Fruit fly (Drosophila melanogaster) whole organism, embryonic: ENCODE results near the gene CycA.

Source experiments
- Atf6 ChIP-seq: fragments of 200-800 bp; sonication (Bioruptor generic); IDR thresholded peaks from 2 replicates; pipeline ENCODE4 v1.3.6; 2022; ENCODE audit warnings: missing biosample characterization, missing genetic modification characterization
- CG1024 ChIP-seq: fragments of 200-800 bp; sonication (Bioruptor generic); IDR thresholded peaks from 2 replicates; pipeline ENCODE4 v1.3.6; 2022; ENCODE audit warnings: missing biosample characterization, missing genetic modification characterization
- CG10654 ChIP-seq: fragments of 200-800 bp; sonication (Bioruptor generic); optimal IDR thresholded peaks from 2 replicates; lab custom pipeline; 2016; ENCODE audit warnings: missing biosample characterization, missing genetic modification characterization
- CG12744 ChIP-seq: fragments of 200-800 bp; sonication (Bioruptor generic); optimal IDR thresholded peaks from 2 replicates; lab custom pipeline; 2016; ENCODE audit warnings: missing biosample characterization, missing genetic modification characterization
- CG13123 ChIP-seq: fragments of 200-800 bp; sonication (Bioruptor generic); optimal IDR thresholded peaks from 2 replicates; lab custom pipeline; 2016; ENCODE audit warnings: missing biosample characterization, missing genetic modification characterization
- CG13296 ChIP-seq: fragments of 200-800 bp; sonication (Bioruptor generic); optimal IDR thresholded peaks from 3 replicates; lab custom pipeline; 2018; ENCODE audit warnings: missing biosample characterization, mild to moderate bottlenecking, missing genetic modification characterization
- CG14965 ChIP-seq: fragments of 200-800 bp; sonication (Bioruptor generic); optimal IDR thresholded peaks from 2 replicates; lab custom pipeline; 2016; ENCODE audit warnings: missing biosample characterization, missing genetic modification characterization, borderline replicate concordance
- CG17186 ChIP-seq: fragments of 200-800 bp; sonication (Bioruptor generic); optimal IDR thresholded peaks from 3 replicates; lab custom pipeline; 2017; ENCODE audit warnings: missing biosample characterization, missing genetic modification reagents, missing genetic modification characterization
- CG17328 ChIP-seq: fragments of 200-800 bp; sonication (Bioruptor generic); IDR thresholded peaks from 2 replicates; pipeline ENCODE4 v1.3.6; 2022; ENCODE audit warnings: missing biosample characterization, missing genetic modification characterization
- CG17802 ChIP-seq: fragments of 200-800 bp; sonication (Bioruptor generic); optimal IDR thresholded peaks from 2 replicates; lab custom pipeline; 2018; ENCODE audit warnings: missing biosample characterization, mild to moderate bottlenecking, missing genetic modification characterization, moderate library complexity
- CG17829 ChIP-seq: fragments of 200-800 bp; optimal IDR thresholded peaks from 2 replicates; lab custom pipeline; 2019; ENCODE audit warnings: missing biosample characterization, mild to moderate bottlenecking, missing genetic modification characterization, moderate library complexity
- CG30431 ChIP-seq: fragments of 200-800 bp; sonication (Bioruptor generic); optimal IDR thresholded peaks from 2 replicates; lab custom pipeline; 2017; ENCODE audit warnings: missing biosample characterization, missing genetic modification characterization
- CG31365 ChIP-seq: fragments of 200-800 bp; sonication (Bioruptor generic); optimal IDR thresholded peaks from 2 replicates; lab custom pipeline; 2018; ENCODE audit warnings: missing biosample characterization, mild to moderate bottlenecking, missing genetic modification characterization
- CG32767 ChIP-seq: fragments of 200-800 bp; sonication (Bioruptor generic); IDR thresholded peaks from 2 replicates; pipeline ENCODE4 v1.3.6; 2022; ENCODE audit warnings: missing biosample characterization, missing genetic modification characterization
- CG3847 ChIP-seq: fragments of 200-800 bp; sonication (Bioruptor generic); IDR thresholded peaks from 2 replicates; pipeline ENCODE4 v1.3.6; 2022; ENCODE audit warnings: missing biosample characterization, missing genetic modification characterization
- CG4282 ChIP-seq: fragments of 200-800 bp; sonication (Bioruptor generic); optimal IDR thresholded peaks from 2 replicates; lab custom pipeline; 2016; ENCODE audit warnings: missing biosample characterization, missing genetic modification characterization
- CG6683 ChIP-seq: fragments of 200-800 bp; sonication (Bioruptor generic); optimal IDR thresholded peaks from 2 replicates; lab custom pipeline; 2017; ENCODE audit warnings: missing biosample characterization, mild to moderate bottlenecking, missing genetic modification characterization, missing genetic modification reagents
- CG6765 ChIP-seq: fragments of 200-800 bp; sonication (Bioruptor generic); optimal IDR thresholded peaks from 3 replicates; lab custom pipeline; 2017; ENCODE audit warnings: missing biosample characterization, mild to moderate bottlenecking, missing genetic modification characterization
- CG7987 ChIP-seq: fragments of 200-800 bp; sonication (Bioruptor generic); optimal IDR thresholded peaks from 2 replicates; lab custom pipeline; 2018; ENCODE audit warnings: missing biosample characterization, mild to moderate bottlenecking, missing genetic modification characterization, moderate library complexity
- CG9817 ChIP-seq: fragments of 200-800 bp; sonication (Bioruptor generic); optimal IDR thresholded peaks from 2 replicates; lab custom pipeline; 2018; ENCODE audit warnings: missing biosample characterization, mild to moderate bottlenecking, missing genetic modification characterization, moderate library complexity
- Dfd ChIP-seq, 2 experiments: fragments of >200 bp; optimal IDR thresholded peaks; 2 replicates each; lab custom pipeline; 2017; ENCODE audit warnings: missing biosample characterization in 2 of 2, missing genetic modification characterization in 2 of 2
- Dll ChIP-seq: fragments of 200-800 bp; sonication (Bioruptor generic); IDR thresholded peaks from 4 replicates; pipeline ENCODE4 v1.3.6; 2022; ENCODE audit warnings: missing biosample characterization, missing genetic modification characterization; ENCODE audit not compliant: partially characterized antibody
- Hey ChIP-seq: fragments of 200-800 bp; sonication (Bioruptor generic); optimal IDR thresholded peaks from 3 replicates; lab custom pipeline; 2018; ENCODE audit warnings: missing biosample characterization, mild to moderate bottlenecking, missing genetic modification characterization
- Hmr ChIP-seq: fragments of 200-800 bp; sonication (Bioruptor generic); optimal IDR thresholded peaks from 3 replicates; lab custom pipeline; 2017; ENCODE audit warnings: mild to moderate bottlenecking, missing biosample characterization, missing genetic modification reagents, missing genetic modification characterization
- Hr51 ChIP-seq, 2 experiments: fragments of 200-800 bp; sonication (Bioruptor generic); optimal IDR thresholded peaks; 2 replicates in 1 of 2; 3 replicates in 1 of 2; lab custom pipeline; 2016 to 2018; ENCODE audit warnings: missing biosample characterization in 2 of 2, missing genetic modification characterization in 2 of 2, mild to moderate bottlenecking in 1 of 2, moderate library complexity in 1 of 2
- Max ChIP-seq: fragments of 200-800 bp; sonication (Bioruptor generic); optimal IDR thresholded peaks from 2 replicates; lab custom pipeline; 2016; ENCODE audit warnings: missing biosample characterization, mild to moderate bottlenecking, missing genetic modification characterization
- NK7.1 ChIP-seq: fragments of 200-800 bp; sonication (Bioruptor generic); optimal IDR thresholded peaks from 3 replicates; lab custom pipeline; 2016; ENCODE audit warnings: missing biosample characterization, missing genetic modification characterization
- Ptx1 ChIP-seq: fragments of 200-800 bp; sonication (Bioruptor generic); IDR thresholded peaks from 2 replicates; pipeline ENCODE4 v1.3.6; 2022; ENCODE audit warnings: missing biosample characterization, missing genetic modification characterization
- Six4 ChIP-seq: fragments of 200-800 bp; sonication (Bioruptor generic); optimal IDR thresholded peaks from 2 replicates; lab custom pipeline; 2016; ENCODE audit warnings: missing biosample characterization, missing genetic modification characterization
- Sox100B ChIP-seq: fragments of 200-800 bp; sonication (Bioruptor generic); optimal IDR thresholded peaks from 3 replicates; lab custom pipeline; 2018; ENCODE audit warnings: missing biosample characterization, mild to moderate bottlenecking, missing genetic modification characterization
- Spps ChIP-seq: fragments of 200-800 bp; sonication (Bioruptor generic); optimal IDR thresholded peaks from 2 replicates; lab custom pipeline; 2018; ENCODE audit warnings: missing biosample characterization, mild to moderate bottlenecking, missing genetic modification characterization
- Sry-δ ChIP-seq: fragments of 200-800 bp; sonication (Bioruptor generic); optimal IDR thresholded peaks from 2 replicates; lab custom pipeline; 2016; ENCODE audit warnings: missing biosample characterization, missing genetic modification characterization
- Taf1 ChIP-seq: fragments of 200-800 bp; sonication (Bioruptor generic); IDR thresholded peaks from 2 replicates; pipeline ENCODE4 v1.3.6; 2022; ENCODE audit warnings: missing biosample characterization, missing genetic modification characterization
- ase ChIP-seq: fragments of 200-800 bp; sonication (Bioruptor generic); IDR thresholded peaks from 3 replicates; pipeline ENCODE4 v1.3.6; 2022; ENCODE audit warnings: missing biosample characterization, missing genetic modification characterization
- bsh ChIP-seq, 2 experiments: fragments of 200-800 bp; sonication (Bioruptor generic); optimal IDR thresholded peaks; 2 replicates each; lab custom pipeline; 2017 to 2018; ENCODE audit warnings: mild to moderate bottlenecking in 2 of 2, missing biosample characterization in 2 of 2, missing genetic modification characterization in 2 of 2, moderate library complexity in 1 of 2
- btn ChIP-seq: fragments of 200-800 bp; sonication (Bioruptor generic); optimal IDR thresholded peaks from 2 replicates; lab custom pipeline; 2016; ENCODE audit warnings: missing biosample characterization, missing genetic modification characterization
- danr ChIP-seq: fragments of 200-800 bp; sonication (Bioruptor generic); IDR thresholded peaks from 2 replicates; pipeline ENCODE4 v1.3.6; 2022; ENCODE audit warnings: missing biosample characterization, missing genetic modification characterization
- dati ChIP-seq: fragments of 200-800 bp; sonication (Bioruptor generic); IDR thresholded peaks from 2 replicates; pipeline ENCODE4 v1.3.6; 2022; ENCODE audit warnings: missing biosample characterization, missing genetic modification characterization
- exex ChIP-seq: fragments of 200-800 bp; sonication (Bioruptor generic); optimal IDR thresholded peaks from 4 replicates; lab custom pipeline; 2018; ENCODE audit warnings: missing biosample characterization, mild to moderate bottlenecking, missing genetic modification characterization, moderate library complexity
- ftz-f1 ChIP-seq: fragments of 200-800 bp; sonication (Bioruptor generic); optimal IDR thresholded peaks from 2 replicates; lab custom pipeline; 2016; ENCODE audit warnings: missing biosample characterization, missing genetic modification characterization
- hb ChIP-seq: fragments of 200-800 bp; sonication (Bioruptor generic); IDR thresholded peaks from 3 replicates; pipeline ENCODE4 v1.3.6; 2022; ENCODE audit warnings: missing biosample characterization, missing genetic modification characterization; ENCODE audit not compliant: partially characterized antibody
- luna ChIP-seq: fragments of 200-800 bp; sonication (Bioruptor generic); optimal IDR thresholded peaks from 2 replicates; lab custom pipeline; 2016; ENCODE audit warnings: missing biosample characterization, missing genetic modification characterization
- mld ChIP-seq: fragments of 200-800 bp; sonication (Bioruptor generic); IDR thresholded peaks from 3 replicates; pipeline ENCODE4 v1.3.6; 2022; ENCODE audit warnings: missing biosample characterization, missing genetic modification characterization; ENCODE audit not compliant: partially characterized antibody
- oc ChIP-seq: fragments of 200-800 bp; sonication (Bioruptor generic); optimal IDR thresholded peaks from 2 replicates; lab custom pipeline; 2018; ENCODE audit warnings: missing biosample characterization, mild to moderate bottlenecking, missing genetic modification characterization, moderate library complexity
- org-1 ChIP-seq: fragments of 200-800 bp; sonication (Bioruptor generic); optimal IDR thresholded peaks from 2 replicates; lab custom pipeline; 2017; ENCODE audit warnings: missing biosample characterization, missing genetic modification characterization
- psq ChIP-seq: fragments of 200-800 bp; sonication (Bioruptor generic); optimal IDR thresholded peaks from 2 replicates; lab custom pipeline; 2017; ENCODE audit warnings: missing biosample characterization, missing genetic modification characterization
- repo ChIP-seq: fragments of 200-800 bp; sonication (Bioruptor generic); optimal IDR thresholded peaks from 2 replicates; lab custom pipeline; 2016; ENCODE audit warnings: missing biosample characterization, missing genetic modification characterization
- seq ChIP-seq: fragments of 200-800 bp; sonication (Bioruptor generic); IDR thresholded peaks from 2 replicates; pipeline ENCODE4 v1.3.6; 2022; ENCODE audit warnings: missing biosample characterization, missing genetic modification characterization
- sug ChIP-seq: fragments of 200-800 bp; optimal IDR thresholded peaks from 2 replicates; lab custom pipeline; 2019; ENCODE audit warnings: missing biosample characterization, mild to moderate bottlenecking, missing genetic modification characterization, moderate library complexity
- unpg ChIP-seq: fragments of 200-800 bp; sonication (Bioruptor generic); optimal IDR thresholded peaks from 3 replicates; lab custom pipeline; 2018; ENCODE audit warnings: missing biosample characterization, mild to moderate bottlenecking, missing genetic modification characterization, moderate library complexity
- wek ChIP-seq: fragments of 200-800 bp; sonication (Bioruptor generic); optimal IDR thresholded peaks from 3 replicates; lab custom pipeline; 2018; ENCODE audit warnings: missing biosample characterization, mild to moderate bottlenecking, missing genetic modification characterization, moderate library complexity
- yki ChIP-seq: fragments of >200 bp; optimal IDR thresholded peaks from 3 replicates; lab custom pipeline; 2018

CycA gene

DNA sequence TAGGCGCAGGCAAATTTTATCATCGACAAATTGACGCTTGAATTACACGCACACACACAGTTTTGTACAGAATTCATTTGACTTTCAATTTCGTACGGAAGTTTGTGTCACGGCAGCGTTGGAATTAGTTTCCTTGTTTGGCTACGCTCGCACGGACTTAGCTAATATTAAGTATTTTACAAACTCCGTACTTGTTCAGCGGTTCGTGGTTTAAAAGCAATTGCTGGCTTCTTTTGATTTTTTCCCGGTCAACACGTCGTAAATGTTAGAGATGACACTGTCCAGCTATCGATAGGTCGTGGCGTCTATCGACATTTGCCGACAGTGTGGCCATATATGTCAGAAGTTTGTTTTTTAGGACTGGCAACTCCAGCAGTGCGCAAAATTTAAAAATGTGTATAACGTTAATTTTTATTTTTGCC is at the start of gene CycA (continued):
- no peak for TF ChIP-seq CG10654 (GFP tag; lab: Kevin White, UChicago)
- TF ChIP-seq sug (tag; lab: Kevin White, UChicago) = no peak
- TF ChIP-seq CG14965 (GFP tag; lab: Kevin White, UChicago) = no peak
- TF ChIP-seq CG13123 (GFP tag; lab: Kevin White, UChicago) = no peak
- TF ChIP-seq Hey (tag; lab: Kevin White, UChicago) = no peak
- TF ChIP-seq Max (GFP tag; lab: Kevin White, UChicago) = peak; percentile 22
- no peak for TF ChIP-seq CG32767
- no peak for TF ChIP-seq NK7.1 (GFP tag; lab: Kevin White, UChicago)
- no peak for TF ChIP-seq org-1
- no peak for TF ChIP-seq dati
- no peak for TF ChIP-seq Hmr (GFP tag; lab: Kevin White, UChicago)
- TF ChIP-seq Six4 (GFP tag; lab: Kevin White, UChicago) = no peak
- no peak for TF ChIP-seq Spps (tag; lab: Kevin White, UChicago)
- TF ChIP-seq CG17829 = peak; percentile 47
- peak; percentile 26 for TF ChIP-seq CG4282 (GFP tag; lab: Kevin White, UChicago)
- TF ChIP-seq repo (GFP tag; lab: Kevin White, UChicago) = no peak
- no peak for TF ChIP-seq CG17328
- TF ChIP-seq exex (tag; lab: Kevin White, UChicago) = no peak
- TF ChIP-seq btn = no peak
- no peak for TF ChIP-seq Ptx1 (GFP tag; lab: Robert Waterston, UW)
- no peak for TF ChIP-seq Sox100B (GFP tag; lab: Kevin White, UChicago)
- TF ChIP-seq Dll (GFP tag; lab: Robert Waterston, UW) = peak; percentile 86
- TF ChIP-seq oc (tag; lab: Kevin White, UChicago) = no peak
- TF ChIP-seq CG9817 (tag; lab: Kevin White, UChicago) = no peak
- TF ChIP-seq hb = peak; percentile 76
- peak; percentile 42 for TF ChIP-seq CG7987 (GFP tag; lab: Kevin White, UChicago)
- TF ChIP-seq psq (GFP tag; lab: Kevin White, UChicago) = no peak
- peak; percentile 72 for TF ChIP-seq CG3847 (GFP tag; lab: Robert Waterston, UW)
- no peak for TF ChIP-seq CG30431 (GFP tag; lab: Kevin White, UChicago)
- TF ChIP-seq seq (GFP tag; lab: Robert Waterston, UW) = no peak
- TF ChIP-seq CG13296 (GFP tag; lab: Kevin White, UChicago) = no peak
- no peak for TF ChIP-seq CG31365 (tag; lab: Kevin White, UChicago)
- no peak for TF ChIP-seq unpg (GFP tag; lab: Kevin White, UChicago)
- TF ChIP-seq ftz-f1 = no peak
- TF ChIP-seq ase (GFP tag; lab: Robert Waterston, UW) = no peak
- TF ChIP-seq CG6683 (GFP tag; lab: Kevin White, UChicago) = no peak
- TF ChIP-seq CG12744 (GFP tag; lab: Kevin White, UChicago) = no peak
- peak; percentile 65 for TF ChIP-seq mld (GFP tag; lab: Robert Waterston, UW)
- TF ChIP-seq bsh (GFP tag; optimal IDR thresholded peaks at IDR 0.05; lab: Kevin White, UChicago) = no peak
- peak in 1 of 2 experiments; percentile 41 for TF ChIP-seq Hr51 (GFP tag; optimal IDR thresholded peaks at IDR 0.05; lab: Kevin White, UChicago)
- no peak for TF ChIP-seq Atf6
- peak; percentile 32 for TF ChIP-seq wek
- TF ChIP-seq CG1024 (GFP tag; lab: Robert Waterston, UW) = no peak
- TF ChIP-seq luna = no peak
- TF ChIP-seq danr = no peak
- no peak for TF ChIP-seq Dfd (GFP tag; optimal IDR thresholded peaks at IDR 0.05; lab: Kevin White, UChicago)
- no peak for TF ChIP-seq CG6765 (GFP tag; lab: Kevin White, UChicago)
- TF ChIP-seq Sry-δ (GFP tag; lab: Kevin White, UChicago) = peak; percentile 98
- no peak for TF ChIP-seq Taf1 (GFP tag; lab: Robert Waterston, UW)
- no peak for TF ChIP-seq yki (lab: Kevin White, UChicago)
- peak; percentile 73 for TF ChIP-seq CG17186 (GFP tag; lab: Kevin White, UChicago)
- TF ChIP-seq CG17802 (tag; lab: Kevin White, UChicago) = no peak
